Fruit fly (Drosophila melanogaster) whole organism, wandering third instar larva: ENCODE measurements around the gene CG5412.

ENCODE experiments used
- Jra ChIP-seq: sonication (Bioruptor generic); optimal IDR thresholded peaks from 2 replicates; lab custom pipeline; 2016; ENCODE audit warnings: missing biosample characterization, missing genetic modification characterization
- Myc ChIP-seq: fragments of >200 bp; optimal IDR thresholded peaks from 2 replicates; lab custom pipeline; 2017
- br ChIP-seq: fragments of 200-800 bp; sonication (Bioruptor generic); optimal IDR thresholded peaks from 2 replicates; lab custom pipeline; 2016; ENCODE audit warnings: missing biosample characterization, missing genetic modification characterization
- dmrt93B ChIP-seq: fragments of 200-800 bp; sonication (Bioruptor generic); optimal IDR thresholded peaks from 2 replicates; lab custom pipeline; 2018; ENCODE audit warnings: missing biosample characterization, mild to moderate bottlenecking, missing genetic modification characterization
- dsf ChIP-seq: sonication (Bioruptor generic); optimal IDR thresholded peaks from 2 replicates; lab custom pipeline; 2016; ENCODE audit warnings: missing biosample characterization, missing genetic modification characterization, borderline replicate concordance
- fru ChIP-seq: fragments of 200-800 bp; sonication (Bioruptor generic); optimal IDR thresholded peaks from 3 replicates; lab custom pipeline; 2016; ENCODE audit warnings: missing biosample characterization, mild to moderate bottlenecking, missing genetic modification characterization
- lola ChIP-seq: fragments of >200 bp; optimal IDR thresholded peaks from 2 replicates; lab custom pipeline; 2017; ENCODE audit warnings: missing biosample characterization, missing genetic modification characterization
- psq ChIP-seq: fragments of 200-800 bp; sonication (Bioruptor generic); optimal IDR thresholded peaks from 3 replicates; lab custom pipeline; 2017; ENCODE audit warnings: missing biosample characterization, mild to moderate bottlenecking, missing genetic modification characterization, moderate library complexity
- sage ChIP-seq: fragments of 200-800 bp; sonication (Bioruptor generic); optimal IDR thresholded peaks from 2 replicates; lab custom pipeline; 2016; ENCODE audit warnings: missing biosample characterization, mild to moderate bottlenecking, missing genetic modification characterization
- usp ChIP-seq: fragments of >200 bp; optimal IDR thresholded peaks from 2 replicates; lab custom pipeline; 2017; ENCODE audit warnings: missing biosample characterization, missing genetic modification characterization

DNA sequence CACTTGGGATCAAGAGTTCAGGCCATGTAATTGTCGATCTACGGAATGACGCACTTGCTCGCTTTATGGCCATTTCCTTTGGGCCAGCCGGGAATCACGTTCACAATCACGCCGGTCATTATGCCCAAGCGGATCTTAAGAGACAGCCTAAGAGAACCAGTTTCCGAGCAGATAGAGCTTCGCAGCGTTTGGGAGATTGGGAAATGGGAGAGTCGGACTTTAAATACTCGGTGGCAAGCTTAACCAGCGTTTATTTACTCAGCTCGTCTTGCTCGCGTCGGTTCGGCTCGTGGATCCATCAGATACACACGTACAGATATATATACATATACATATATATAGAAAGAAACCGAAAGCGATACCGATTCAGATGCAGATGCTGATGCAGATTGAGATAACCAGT is 11.3 kb upstream of the CG5412 start:
- TF ChIP-seq Myc (lab: Kevin White, UChicago) (no peak), psq (GFP tag; lab: Kevin White, UChicago) (no peak), lola (GFP tag; lab: Kevin White, UChicago) (no peak), dmrt93B (GFP tag; lab: Kevin White, UChicago) (no peak), sage (GFP tag; lab: Kevin White, UChicago) (peak; percentile 32), Jra (no peak), dsf (GFP tag; lab: Kevin White, UChicago) (no peak), usp (GFP tag; lab: Kevin White, UChicago) (no peak), fru (GFP tag; lab: Kevin White, UChicago) (no peak), br (peak; percentile 2)
